Fruit fly (Drosophila melanogaster): Measurements from ENCODE around the gene GCC88.

DNA sequence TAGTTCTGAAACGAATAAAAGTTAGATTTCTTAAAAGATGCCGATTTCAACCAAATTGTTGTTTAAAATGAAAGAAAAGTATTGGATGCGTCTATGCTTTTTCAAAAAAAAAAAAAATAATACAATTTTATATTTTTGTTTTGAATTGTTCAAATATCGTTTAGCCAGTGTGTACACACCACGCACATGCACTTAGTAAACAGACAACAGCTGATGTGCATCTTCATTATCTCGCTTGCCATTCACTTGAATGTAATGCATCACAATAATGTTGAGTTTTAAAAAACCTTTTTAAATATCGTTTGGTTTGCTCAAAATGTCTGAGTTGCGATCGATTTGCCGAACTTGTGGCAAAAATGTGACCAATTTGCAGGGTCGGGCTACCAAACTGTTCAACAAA is 5.6 kb upstream of the GCC88 start, which contains the start of gene CG31441:
- no peak for TF ChIP-seq lola (GFP tag; optimal IDR thresholded peaks at IDR 0.05)
- no peak for TF ChIP-seq rgr (GFP tag; optimal IDR thresholded peaks at IDR 0.05)
- TF ChIP-seq dmrt93B (GFP tag; optimal IDR thresholded peaks at IDR 0.05): no peak
- TF ChIP-seq OdsH (GFP tag; optimal IDR thresholded peaks at IDR 0.05): no peak
- no peak for TF ChIP-seq psq (GFP tag; optimal IDR thresholded peaks at IDR 0.05)
- TF ChIP-seq Dif (GFP tag; optimal IDR thresholded peaks at IDR 0.05; ENCODE audit: partially characterized antibody): no peak
- TF ChIP-seq tai (GFP tag; optimal IDR thresholded peaks at IDR 0.05): no peak
- no peak for TF ChIP-seq pan (optimal IDR thresholded peaks at IDR 0.05)
- TF ChIP-seq Dfd (GFP tag; optimal IDR thresholded peaks at IDR 0.05): no peak
- TF ChIP-seq Jra (GFP tag; optimal IDR thresholded peaks at IDR 0.05): no peak

Data from whole organism, wandering third instar larva.